Worm (Caenorhabditis elegans) whole organism, L4 larva: Measurements from ENCODE around the gene F42H10.2.

ENCODE experiments used
- R02D3.7 ChIP-seq: fragments of 150-350 bp; sonication (generic microtip); optimal IDR thresholded peaks from 3 replicates; lab custom pipeline; 2014; ENCODE audit warnings: missing biosample characterization, missing genetic modification characterization
- attf-4 ChIP-seq: sonication (generic microtip); optimal IDR thresholded peaks from 3 replicates; lab custom pipeline; 2017; ENCODE audit warnings: missing biosample characterization, missing genetic modification characterization
- dmd-6 ChIP-seq: fragments of 200-800 bp; sonication (Bioruptor generic); IDR thresholded peaks from 2 replicates; pipeline ENCODE4 v1.3.6; 2022; ENCODE audit warnings: missing genetic modification reagents, missing genetic modification characterization, missing compliant biosample characterization
- egl-27 ChIP-seq: sonication (generic microtip); optimal IDR thresholded peaks from 3 replicates; lab custom pipeline; 2017; ENCODE audit warnings: missing biosample characterization, missing genetic modification reagents, missing genetic modification characterization
- fkh-10 ChIP-seq: fragments of 150-350 bp; optimal IDR thresholded peaks from 2 replicates; lab custom pipeline; 2014; ENCODE audit warnings: missing biosample characterization, missing genetic modification reagents, missing genetic modification characterization
- gei-8 ChIP-seq: fragments of 200-800 bp; sonication (Bioruptor generic); optimal IDR thresholded peaks from 2 replicates; lab custom pipeline; 2018; ENCODE audit warnings: mild to moderate bottlenecking, missing genetic modification characterization, missing compliant biosample characterization
- lin-1 ChIP-seq: fragments of 200-800 bp; sonication (Bioruptor generic); IDR thresholded peaks from 2 replicates; pipeline ENCODE4 v1.3.6; 2022; ENCODE audit warnings: missing genetic modification reagents, missing genetic modification characterization, missing compliant biosample characterization
- mdl-1 ChIP-seq, 2 experiments: fragments of 150-350 bp in 1 of 2; sonication (generic microtip) in 1 of 2; optimal IDR thresholded peaks; 2 replicates each; lab custom pipeline; 2014 to 2017; ENCODE audit warnings: missing biosample characterization in 2 of 2, missing genetic modification characterization in 2 of 2
- nhr-10 ChIP-seq: fragments of 150-350 bp; optimal IDR thresholded peaks from 2 replicates; lab custom pipeline; 2014; ENCODE audit warnings: missing biosample characterization, missing genetic modification characterization
- nhr-11 ChIP-seq: fragments of 150-350 bp; optimal IDR thresholded peaks from 2 replicates; lab custom pipeline; 2014; ENCODE audit warnings: missing biosample characterization, missing genetic modification characterization
- skn-1 ChIP-seq: fragments of 150-350 bp; optimal IDR thresholded peaks from 2 replicates; lab custom pipeline; 2014; ENCODE audit warnings: missing biosample characterization, missing genetic modification characterization
- snpc-4 ChIP-seq: fragments of 150-350 bp; optimal IDR thresholded peaks from 2 replicates; lab custom pipeline; 2014; ENCODE audit warnings: missing biosample characterization, missing genetic modification characterization
- ztf-11 ChIP-seq: fragments of 150-350 bp; optimal IDR thresholded peaks from 2 replicates; lab custom pipeline; 2014; ENCODE audit warnings: missing biosample characterization, missing genetic modification characterization

- no peak for TF ChIP-seq skn-1
- TF ChIP-seq R02D3.7 (tag; lab: Kevin White, UChicago), result no peak
- TF ChIP-seq gei-8 (GFP tag; lab: Kevin White, UChicago), result no peak
- no peak for TF ChIP-seq snpc-4
- no peak for TF ChIP-seq dmd-6
- TF ChIP-seq ztf-11 (tag; lab: Kevin White, UChicago), result no peak
- no peak for TF ChIP-seq nhr-11
- TF ChIP-seq attf-4, result no peak
- no peak for TF ChIP-seq lin-1 (GFP tag; lab: Robert Waterston, UW)
- no peak for TF ChIP-seq fkh-10
- no peak for TF ChIP-seq egl-27 (tag; lab: Kevin White, UChicago)
- no peak for TF ChIP-seq nhr-10
- no peak for TF ChIP-seq mdl-1 (tag; optimal IDR thresholded peaks at IDR 0.05; lab: Kevin White, UChicago)
These were observed 39.9 kb upstream of the F42H10.2 start for ce11 chrIII:8450494-8450893.
